Worm (Caenorhabditis elegans): ENCODE results near the gene F25E5.5.

ce11 chrV:7478404-7478803 is 31.3 kb downstream of the F25E5.5 start, which contains the start of gene str-190:
- TF ChIP-seq K09A11.1 (tag; optimal IDR thresholded peaks at IDR 0.05; ENCODE audit: insufficient read depth), result no peak
- no peak for TF ChIP-seq ceh-2 (tag; optimal IDR thresholded peaks at IDR 0.05)
- TF ChIP-seq unc-42 (tag; optimal IDR thresholded peaks at IDR 0.05), result no peak
- no peak for TF ChIP-seq ama-1 (optimal IDR thresholded peaks at IDR 0.05)
- TF ChIP-seq che-1 (tag; optimal IDR thresholded peaks at IDR 0.05), result no peak
- no peak for TF ChIP-seq pha-4 (tag; optimal IDR thresholded peaks at IDR 0.05)
- no peak for TF ChIP-seq fkh-6 (tag; optimal IDR thresholded peaks at IDR 0.05)
- no peak for TF ChIP-seq hlh-30 (tag; optimal IDR thresholded peaks at IDR 0.05; ENCODE audit: insufficient read depth)

Data from whole organism, late embryonic.